Worm (Caenorhabditis elegans): ENCODE data around the gene Y116A8C.37.

- TF ChIP-seq sem-2 (GFP tag; optimal IDR thresholded peaks at IDR 0.05) (no peak), lsy-2 (tag; optimal IDR thresholded peaks at IDR 0.05) (no peak), ces-1 (GFP tag; optimal IDR thresholded peaks at IDR 0.05) (no peak), ham-2 (GFP tag; optimal IDR thresholded peaks at IDR 0.05) (no peak), nhr-2 (tag; optimal IDR thresholded peaks at IDR 0.05) (no peak), bed-3 (GFP tag; optimal IDR thresholded peaks at IDR 0.05) (no peak), sptf-1 (tag; optimal IDR thresholded peaks at IDR 0.05) (no peak), nhr-12 (tag; optimal IDR thresholded peaks at IDR 0.05) (no peak), nhr-76 (tag; optimal IDR thresholded peaks at IDR 0.05) (no peak), mep-1 (tag; optimal IDR thresholded peaks at IDR 0.05) (no peak)
Observed at ce11 chrIV:17109436-17109835, 21.5 kb downstream of the Y116A8C.37 start.
